Fruit fly (Drosophila melanogaster) whole organism, embryonic: ENCODE data around the gene CG15330.
A peak's percentile ranks its signal among the peaks of the same experiment; 100 is the strongest.

Experiments used
- CG10147 ChIP-seq: fragments of 200-800 bp; sonication (Bioruptor generic); optimal IDR thresholded peaks from 2 replicates; lab custom pipeline; 2019; ENCODE audit warnings: missing biosample characterization, mild to moderate bottlenecking, missing genetic modification characterization, moderate library complexity
- CG10462 ChIP-seq: fragments of 200-800 bp; sonication (Bioruptor generic); optimal IDR thresholded peaks from 2 replicates; lab custom pipeline; 2016; ENCODE audit warnings: missing biosample characterization, missing genetic modification characterization
- CG11456 ChIP-seq: fragments of 200-800 bp; sonication (Bioruptor generic); IDR thresholded peaks from 3 replicates; pipeline ENCODE4 v1.3.6; 2022; ENCODE audit warnings: missing biosample characterization, missing genetic modification characterization
- CG11504 ChIP-seq: fragments of 200-800 bp; sonication (Bioruptor generic); optimal IDR thresholded peaks from 3 replicates; lab custom pipeline; 2019; ENCODE audit warnings: missing biosample characterization, mild to moderate bottlenecking, missing genetic modification characterization, moderate library complexity
- CG11723 ChIP-seq: fragments of 200-800 bp; sonication (Bioruptor generic); optimal IDR thresholded peaks from 2 replicates; lab custom pipeline; 2017; ENCODE audit warnings: missing biosample characterization, mild to moderate bottlenecking, missing genetic modification characterization
- CG12299 ChIP-seq: fragments of 200-800 bp; sonication (Bioruptor generic); optimal IDR thresholded peaks from 2 replicates; lab custom pipeline; 2018; ENCODE audit warnings: missing biosample characterization, mild to moderate bottlenecking, missing genetic modification characterization
- CG13123 ChIP-seq: fragments of 200-800 bp; sonication (Bioruptor generic); optimal IDR thresholded peaks from 2 replicates; lab custom pipeline; 2016; ENCODE audit warnings: missing biosample characterization, missing genetic modification characterization
- CG13287 ChIP-seq: fragments of 200-800 bp; sonication (Bioruptor generic); IDR thresholded peaks from 2 replicates; pipeline ENCODE4 v1.3.6; 2022; ENCODE audit warnings: missing biosample characterization, missing genetic modification characterization; ENCODE audit not compliant: partially characterized antibody
- CG16813 ChIP-seq: fragments of 200-800 bp; sonication (Bioruptor generic); IDR thresholded peaks from 3 replicates; pipeline ENCODE4 v1.3.6; 2022; ENCODE audit warnings: missing biosample characterization, missing genetic modification characterization; ENCODE audit not compliant: partially characterized antibody
- CG17359 ChIP-seq: fragments of 200-800 bp; sonication (Bioruptor generic); optimal IDR thresholded peaks from 3 replicates; lab custom pipeline; 2018; ENCODE audit warnings: missing biosample characterization, mild to moderate bottlenecking, missing genetic modification characterization, moderate library complexity
- CG17568 ChIP-seq: fragments of 200-800 bp; sonication (Bioruptor generic); optimal IDR thresholded peaks from 2 replicates; lab custom pipeline; 2018; ENCODE audit warnings: missing biosample characterization, mild to moderate bottlenecking, missing genetic modification characterization, moderate library complexity
- CG17612 ChIP-seq: fragments of 200-800 bp; sonication (Bioruptor generic); IDR thresholded peaks from 2 replicates; pipeline ENCODE4 v1.3.6; 2022; ENCODE audit warnings: missing biosample characterization, missing genetic modification characterization
- CG17802 ChIP-seq: fragments of 200-800 bp; sonication (Bioruptor generic); optimal IDR thresholded peaks from 2 replicates; lab custom pipeline; 2018; ENCODE audit warnings: missing biosample characterization, mild to moderate bottlenecking, missing genetic modification characterization, moderate library complexity
- CG1792 ChIP-seq: fragments of 200-800 bp; sonication (Bioruptor generic); optimal IDR thresholded peaks from 2 replicates; lab custom pipeline; 2016; ENCODE audit warnings: missing biosample characterization, missing genetic modification characterization
- CG2712 ChIP-seq: fragments of 200-800 bp; optimal IDR thresholded peaks from 3 replicates; lab custom pipeline; 2019; ENCODE audit warnings: missing biosample characterization, mild to moderate bottlenecking, missing genetic modification characterization, moderate library complexity
- CG2875 ChIP-seq: fragments of 200-800 bp; sonication (Bioruptor generic); optimal IDR thresholded peaks from 2 replicates; lab custom pipeline; 2017; ENCODE audit warnings: missing biosample characterization, mild to moderate bottlenecking, missing genetic modification characterization, missing genetic modification reagents
- CG3065 ChIP-seq: fragments of 200-800 bp; sonication (Bioruptor generic); optimal IDR thresholded peaks from 2 replicates; lab custom pipeline; 2016; ENCODE audit warnings: missing biosample characterization, missing genetic modification characterization
- CG33213 ChIP-seq: fragments of 200-800 bp; sonication (Bioruptor generic); optimal IDR thresholded peaks from 3 replicates; lab custom pipeline; 2016; ENCODE audit warnings: missing biosample characterization, missing genetic modification characterization
- CG4707 ChIP-seq: fragments of 200-800 bp; sonication (Bioruptor generic); optimal IDR thresholded peaks from 2 replicates; lab custom pipeline; 2018; ENCODE audit warnings: missing biosample characterization, mild to moderate bottlenecking, missing genetic modification characterization, moderate library complexity
- CG5180 ChIP-seq: fragments of 200-800 bp; sonication (Bioruptor generic); optimal IDR thresholded peaks from 3 replicates; lab custom pipeline; 2017; ENCODE audit warnings: missing biosample characterization, missing genetic modification characterization, mild to moderate bottlenecking, moderate library complexity, missing genetic modification reagents
- CG7745 ChIP-seq: fragments of 200-800 bp; sonication (Bioruptor generic); optimal IDR thresholded peaks from 2 replicates; lab custom pipeline; 2018; ENCODE audit warnings: missing biosample characterization, mild to moderate bottlenecking, missing genetic modification characterization, moderate library complexity
- CG7963 ChIP-seq: fragments of 200-800 bp; sonication (Bioruptor generic); IDR thresholded peaks from 3 replicates; pipeline ENCODE4 v1.3.6; 2022; ENCODE audit warnings: missing biosample characterization, missing genetic modification characterization; ENCODE audit not compliant: partially characterized antibody
- CG9437 ChIP-seq: fragments of 200-800 bp; sonication (Bioruptor generic); optimal IDR thresholded peaks from 2 replicates; lab custom pipeline; 2018; ENCODE audit warnings: missing biosample characterization, mild to moderate bottlenecking, missing genetic modification characterization
- Doc3 ChIP-seq: fragments of 200-800 bp; sonication (Bioruptor generic); IDR thresholded peaks from 3 replicates; pipeline ENCODE4 v1.3.6; 2022; ENCODE audit warnings: missing biosample characterization, missing genetic modification characterization; ENCODE audit not compliant: partially characterized antibody
- E2f1 ChIP-seq: fragments of 200-800 bp; sonication (Bioruptor generic); IDR thresholded peaks from 2 replicates; pipeline ENCODE4 v1.3.6; 2022; ENCODE audit warnings: missing biosample characterization, missing genetic modification characterization
- Gsc ChIP-seq: fragments of 200-800 bp; sonication (Bioruptor generic); IDR thresholded peaks from 2 replicates; pipeline ENCODE4 v1.3.6; 2022; ENCODE audit warnings: missing biosample characterization, missing genetic modification characterization
- H15 ChIP-seq: fragments of 200-800 bp; sonication (Bioruptor generic); IDR thresholded peaks from 3 replicates; pipeline ENCODE4 v1.3.6; 2022; ENCODE audit warnings: missing biosample characterization, missing genetic modification characterization
- Lpt ChIP-seq: fragments of >200 bp; optimal IDR thresholded peaks from 2 replicates; lab custom pipeline; 2018; ENCODE audit warnings: missing biosample characterization, missing genetic modification characterization
- NC2β ChIP-seq: fragments of 200-800 bp; sonication (Bioruptor generic); optimal IDR thresholded peaks from 2 replicates; lab custom pipeline; 2016; ENCODE audit warnings: missing biosample characterization, missing genetic modification characterization
- Trl ChIP-seq, 3 experiments: fragments of >200 bp in 2 of 3; fragments of 200-800 bp in 1 of 3; sonication (Bioruptor generic) in 1 of 3; optimal IDR thresholded peaks; 2 replicates in 1 of 3; 3 replicates in 2 of 3; lab custom pipeline; 2016 to 2017; ENCODE audit warnings: missing biosample characterization in 1 of 3, missing genetic modification characterization in 1 of 3
- cg ChIP-seq: fragments of 200-800 bp; sonication (Bioruptor generic); optimal IDR thresholded peaks from 3 replicates; lab custom pipeline; 2019; ENCODE audit warnings: missing biosample characterization, mild to moderate bottlenecking, missing genetic modification characterization, moderate library complexity
- chinmo ChIP-seq: fragments of 200-800 bp; sonication (Bioruptor generic); IDR thresholded peaks from 4 replicates; pipeline ENCODE4 v1.3.6; 2022; ENCODE audit warnings: missing biosample characterization, missing genetic modification characterization; ENCODE audit not compliant: partially characterized antibody
- crp ChIP-seq, 2 experiments: fragments of 200-800 bp; sonication (Bioruptor generic); optimal IDR thresholded peaks; 2 replicates in 1 of 2; 3 replicates in 1 of 2; lab custom pipeline; 2017; ENCODE audit warnings: missing biosample characterization in 2 of 2, missing genetic modification characterization in 2 of 2, mild to moderate bottlenecking in 1 of 2, moderate library complexity in 1 of 2
- cwo ChIP-seq: fragments of 200-800 bp; sonication (Bioruptor generic); optimal IDR thresholded peaks from 3 replicates; lab custom pipeline; 2017; ENCODE audit warnings: missing biosample characterization, missing genetic modification characterization, mild to moderate bottlenecking, moderate library complexity, missing genetic modification reagents
- da ChIP-seq: fragments of 200-800 bp; sonication (Bioruptor generic); optimal IDR thresholded peaks from 2 replicates; lab custom pipeline; 2016; ENCODE audit warnings: missing biosample characterization, missing genetic modification characterization
- emc ChIP-seq: fragments of 200-800 bp; sonication (Bioruptor generic); optimal IDR thresholded peaks from 2 replicates; lab custom pipeline; 2016; ENCODE audit warnings: missing biosample characterization, missing genetic modification characterization
- h ChIP-seq: fragments of >200 bp; optimal IDR thresholded peaks from 2 replicates; lab custom pipeline; 2017
- kni ChIP-seq: fragments of 200-800 bp; sonication (Bioruptor generic); optimal IDR thresholded peaks from 3 replicates; lab custom pipeline; 2017; ENCODE audit warnings: mild to moderate bottlenecking, missing biosample characterization, missing genetic modification reagents, missing genetic modification characterization
- knrl ChIP-seq: fragments of 200-800 bp; sonication (Bioruptor generic); IDR thresholded peaks from 3 replicates; pipeline ENCODE4 v1.3.6; 2022; ENCODE audit warnings: missing biosample characterization, missing genetic modification characterization; ENCODE audit not compliant: partially characterized antibody
- pb ChIP-seq: fragments of 200-800 bp; sonication (Bioruptor generic); optimal IDR thresholded peaks from 3 replicates; lab custom pipeline; 2016; ENCODE audit warnings: missing biosample characterization, missing genetic modification characterization
- pnt ChIP-seq: fragments of 200-800 bp; sonication (Bioruptor generic); optimal IDR thresholded peaks from 3 replicates; lab custom pipeline; 2016; ENCODE audit warnings: missing biosample characterization, missing genetic modification characterization
- psq ChIP-seq: fragments of 200-800 bp; sonication (Bioruptor generic); optimal IDR thresholded peaks from 2 replicates; lab custom pipeline; 2017; ENCODE audit warnings: missing biosample characterization, missing genetic modification characterization
- pum ChIP-seq: fragments of 200-800 bp; sonication (Bioruptor generic); optimal IDR thresholded peaks from 2 replicates; lab custom pipeline; 2016; ENCODE audit warnings: missing biosample characterization, missing genetic modification characterization
- sima ChIP-seq: fragments of 200-800 bp; sonication (Bioruptor generic); optimal IDR thresholded peaks from 2 replicates; lab custom pipeline; 2016; ENCODE audit warnings: missing biosample characterization, missing genetic modification characterization
- sob ChIP-seq: fragments of 200-800 bp; sonication (Bioruptor generic); IDR thresholded peaks from 2 replicates; pipeline ENCODE4 v1.3.6; 2022; ENCODE audit warnings: missing biosample characterization, missing genetic modification characterization
- tna ChIP-seq: fragments of 200-800 bp; sonication (Bioruptor generic); IDR thresholded peaks from 2 replicates; pipeline ENCODE4 v1.3.6; 2022; ENCODE audit warnings: missing biosample characterization, missing genetic modification characterization; ENCODE audit not compliant: partially characterized antibody
- unpg ChIP-seq: fragments of 200-800 bp; sonication (Bioruptor generic); optimal IDR thresholded peaks from 3 replicates; lab custom pipeline; 2018; ENCODE audit warnings: missing biosample characterization, mild to moderate bottlenecking, missing genetic modification characterization, moderate library complexity

CG15330 gene

DNA sequence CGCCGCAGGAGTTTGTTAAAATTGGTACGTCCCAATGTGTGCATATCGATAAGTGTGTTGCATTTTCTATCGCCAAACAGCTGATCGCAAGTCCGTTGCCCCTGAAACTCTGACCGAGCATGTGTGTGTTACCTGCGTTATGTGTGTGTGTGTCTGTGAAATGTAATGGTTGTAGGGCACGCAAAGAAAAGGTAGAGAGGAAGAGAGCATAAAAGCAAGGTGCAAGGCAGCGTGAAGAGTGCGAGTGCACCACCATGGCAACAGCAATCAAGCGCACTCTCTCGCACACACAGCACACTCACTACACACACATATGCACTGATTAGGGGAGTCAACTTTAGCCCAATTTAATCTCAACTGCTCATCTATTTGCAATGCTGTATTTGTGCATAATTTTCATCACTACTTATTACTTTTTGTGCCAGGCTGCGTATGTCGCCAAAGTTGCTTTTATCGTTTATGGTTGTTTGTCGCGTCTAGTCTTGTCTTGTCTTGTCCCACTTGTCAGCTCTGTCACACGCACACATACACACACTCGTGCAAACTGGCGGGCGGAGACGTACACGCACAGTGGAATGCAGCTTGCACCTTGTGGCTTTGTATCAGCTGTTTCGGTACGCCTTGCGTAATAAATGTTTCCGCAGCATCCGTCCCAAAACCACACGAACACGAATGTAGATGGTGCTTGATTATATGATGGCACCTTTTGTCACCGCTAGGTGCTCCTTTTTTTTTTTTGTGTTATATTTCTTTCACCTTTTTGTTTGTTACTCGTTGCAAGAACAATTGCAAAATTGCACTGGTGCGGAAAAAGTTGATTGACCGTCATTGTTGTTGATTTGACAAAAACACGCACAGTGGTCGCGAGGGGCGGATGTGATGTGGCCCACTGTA, 18.0 kb upstream of the CG15330 start (continued):
- TF ChIP-seq tna = no peak
- peak; percentile 77 for TF ChIP-seq CG5180 (GFP tag; lab: Kevin White, UChicago)
- TF ChIP-seq chinmo (GFP tag; lab: Robert Waterston, UW) = 0 out of 4 replicates have a peak, but pooled peaks have one; percentile 36
- TF ChIP-seq CG13123 (GFP tag; lab: Kevin White, UChicago) = peak; percentile 23
- TF ChIP-seq cwo = peak; percentile 58
- TF ChIP-seq H15 = peak; percentile 52; the same call in 1 of the 3 replicates
- no peak for TF ChIP-seq CG7963 (GFP tag; lab: Robert Waterston, UW)
- peak; percentile 86 for TF ChIP-seq pnt (GFP tag; lab: Kevin White, UChicago)
- TF ChIP-seq da (GFP tag; lab: Kevin White, UChicago) = peak; percentile 88
- TF ChIP-seq CG9437 (GFP tag; lab: Kevin White, UChicago) = peak; percentile 87
- no peak for TF ChIP-seq sima (GFP tag; lab: Kevin White, UChicago)
- peak; percentile 42 for TF ChIP-seq emc
- 0 out of 2 replicates have a peak, but pooled peaks have one; percentile 36 for TF ChIP-seq sob (GFP tag; lab: Robert Waterston, UW)
- peak; percentile 95 for TF ChIP-seq cg (GFP tag; lab: Kevin White, UChicago)
- peak; percentile 71 for TF ChIP-seq unpg
- TF ChIP-seq CG16813 (GFP tag; lab: Robert Waterston, UW) = no peak; the same call in 2 of the 3 replicates
- peak; percentile 58 to 79 for TF ChIP-seq crp (GFP tag; optimal IDR thresholded peaks at IDR 0.05; lab: Kevin White, UChicago)
- TF ChIP-seq CG33213 (GFP tag; lab: Kevin White, UChicago) = peak; percentile 58
- TF ChIP-seq Trl (optimal IDR thresholded peaks at IDR 0.05; lab: Kevin White, UChicago) = peak in 1 of 2 experiments; percentile 61
- TF ChIP-seq Trl (GFP tag; optimal IDR thresholded peaks at IDR 0.05; lab: Kevin White, UChicago) = peak; percentile 76
- TF ChIP-seq E2f1 (GFP tag; lab: Robert Waterston, UW) = peak; percentile 58
- TF ChIP-seq Gsc (GFP tag; lab: Robert Waterston, UW) = no peak; the same call in none of the 2 replicates
- no peak for TF ChIP-seq Doc3 (GFP tag; lab: Robert Waterston, UW)
- TF ChIP-seq CG3065 (GFP tag; lab: Kevin White, UChicago) = peak; percentile 53
- TF ChIP-seq CG17612 (GFP tag; lab: Robert Waterston, UW) = no peak
- peak; percentile 46 for TF ChIP-seq CG10147 (GFP tag; lab: Kevin White, UChicago)
- no peak for TF ChIP-seq CG7745 (tag; lab: Kevin White, UChicago)
- TF ChIP-seq NC2β = peak; percentile 79
- peak; percentile 77 for TF ChIP-seq CG17359 (tag; lab: Kevin White, UChicago)
- peak; percentile 33; the same call in 1 of the 3 replicates for TF ChIP-seq CG11456 (GFP tag; lab: Robert Waterston, UW)
- peak; percentile 80 for TF ChIP-seq CG1792 (GFP tag; lab: Kevin White, UChicago)
- peak; percentile 74 for TF ChIP-seq CG2875 (GFP tag; lab: Kevin White, UChicago)
- TF ChIP-seq CG11723 (GFP tag; lab: Kevin White, UChicago) = peak; percentile 73
- TF ChIP-seq psq (GFP tag; lab: Kevin White, UChicago) = peak; percentile 35
- TF ChIP-seq pum = peak; percentile 86
- TF ChIP-seq pb (GFP tag; lab: Kevin White, UChicago) = peak; percentile 86
- no peak for TF ChIP-seq CG13287 (GFP tag; lab: Robert Waterston, UW)
- no peak for TF ChIP-seq h
- TF ChIP-seq knrl = no peak
- TF ChIP-seq kni (GFP tag; lab: Kevin White, UChicago) = peak; percentile 87
- TF ChIP-seq CG10462 (GFP tag; lab: Kevin White, UChicago) = peak; percentile 77
- TF ChIP-seq CG2712 (tag; lab: Kevin White, UChicago) = peak; percentile 89
- peak; percentile 55 for TF ChIP-seq CG17568 (GFP tag; lab: Kevin White, UChicago)
- peak; percentile 35 for TF ChIP-seq CG12299
- peak; percentile 89 for TF ChIP-seq CG11504
- TF ChIP-seq Lpt (GFP tag; lab: Kevin White, UChicago) = no peak
- peak; percentile 98 for TF ChIP-seq CG4707 (GFP tag; lab: Kevin White, UChicago)
- TF ChIP-seq CG17802 (tag; lab: Kevin White, UChicago) = peak; percentile 60
